Worm (Caenorhabditis elegans) whole organism, L4/young adult: ENCODE measurements around the gene srt-23.

Source experiments
- W03F9.2 ChIP-seq: fragments of 150-350 bp; optimal IDR thresholded peaks from 2 replicates; lab custom pipeline; 2014; ENCODE audit warnings: missing biosample characterization, missing genetic modification characterization
- dao-5 ChIP-seq: sonication (generic microtip); optimal IDR thresholded peaks from 2 replicates; lab custom pipeline; 2016; ENCODE audit warnings: missing genotype, missing genetic modification characterization, moderate library complexity, missing compliant biosample characterization
- him-1 ChIP-seq: sonication (generic microtip); optimal IDR thresholded peaks from 2 replicates; lab custom pipeline; 2016; ENCODE audit warnings: missing genotype, missing genetic modification reagents, missing genetic modification characterization, missing compliant biosample characterization

DNA sequence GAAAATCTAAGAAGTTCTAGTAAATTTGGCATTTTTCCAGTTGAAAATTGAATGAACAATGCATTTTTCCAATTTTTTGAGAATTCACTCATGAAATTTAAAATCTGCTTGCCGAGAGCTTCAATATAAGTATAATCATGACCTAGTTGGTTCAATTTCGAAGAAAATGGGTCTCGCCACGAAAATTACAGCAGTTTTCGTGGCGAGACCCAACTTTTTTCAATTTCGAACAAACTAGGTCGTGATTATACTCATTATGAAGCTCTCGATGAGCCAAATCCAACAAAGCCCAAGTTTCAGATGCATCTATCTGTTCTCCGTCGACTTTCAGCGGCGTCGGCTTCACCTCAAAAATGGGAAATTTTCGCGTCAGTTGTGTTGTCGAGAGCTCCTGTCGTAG lies 44.0 kb downstream of the srt-23 start, which contains the start of gene mrpl-46:
- no peak for TF ChIP-seq dao-5
- TF ChIP-seq him-1 (tag; lab: Kevin White, UChicago): no peak
- TF ChIP-seq W03F9.2 (tag; lab: Kevin White, UChicago): no peak
